Worm (Caenorhabditis elegans) whole organism, late embryonic: ENCODE results near the gene gly-20.

ENCODE experiments used
- F13H6.1 ChIP-seq: sonication (generic microtip); optimal IDR thresholded peaks from 2 replicates; lab custom pipeline; 2016; ENCODE audit warnings: missing genetic modification characterization, missing compliant biosample characterization
- K02D7.2 ChIP-seq: sonication (generic microtip); optimal IDR thresholded peaks from 2 replicates; lab custom pipeline; 2017; ENCODE audit warnings: mild to moderate bottlenecking, missing genetic modification characterization, missing compliant biosample characterization
- K09A11.1 ChIP-seq: sonication (generic microtip); optimal IDR thresholded peaks from 2 replicates; lab custom pipeline; 2017; ENCODE audit warnings: antibody characterized with exemption, mild to moderate bottlenecking, missing genetic modification characterization, missing compliant biosample characterization; ENCODE audit not compliant: insufficient read depth
- T23F11.4 ChIP-seq: fragments of 200-800 bp; sonication (Bioruptor generic); optimal IDR thresholded peaks from 2 replicates; lab custom pipeline; 2018; ENCODE audit warnings: mild to moderate bottlenecking, missing genetic modification characterization, missing compliant biosample characterization
- ceh-14 ChIP-seq: sonication (generic microtip); optimal IDR thresholded peaks from 2 replicates; lab custom pipeline; 2016; ENCODE audit warnings: missing genotype, missing genetic modification characterization, missing compliant biosample characterization
- ceh-18 ChIP-seq: sonication (generic microtip); optimal IDR thresholded peaks from 2 replicates; lab custom pipeline; 2016; ENCODE audit warnings: missing genetic modification characterization, missing compliant biosample characterization
- ceh-2 ChIP-seq: sonication (generic microtip); optimal IDR thresholded peaks from 2 replicates; lab custom pipeline; 2016; ENCODE audit warnings: missing genotype, missing genetic modification characterization, missing compliant biosample characterization
- ceh-24 ChIP-seq: sonication (generic microtip); optimal IDR thresholded peaks from 2 replicates; lab custom pipeline; 2016; ENCODE audit warnings: mild to moderate bottlenecking, missing genetic modification characterization, missing compliant biosample characterization
- ceh-30 ChIP-seq: fragments of 150-350 bp; optimal IDR thresholded peaks from 2 replicates; lab custom pipeline; 2014; ENCODE audit warnings: missing biosample characterization, missing genetic modification characterization
- ceh-6 ChIP-seq: fragments of 200-800 bp; sonication (Bioruptor generic); optimal IDR thresholded peaks from 2 replicates; lab custom pipeline; 2018; ENCODE audit warnings: mild to moderate bottlenecking, missing genetic modification characterization, missing compliant biosample characterization
- ceh-9 ChIP-seq: sonication (generic microtip); optimal IDR thresholded peaks from 2 replicates; lab custom pipeline; 2016; ENCODE audit warnings: mild to moderate bottlenecking, missing genetic modification characterization, inconsistent platforms, missing compliant biosample characterization
- dmd-4 ChIP-seq: sonication (generic microtip); optimal IDR thresholded peaks from 2 replicates; lab custom pipeline; 2016; ENCODE audit warnings: borderline replicate concordance, missing genetic modification characterization, missing compliant biosample characterization
- dve-1 ChIP-seq: sonication (generic microtip); optimal IDR thresholded peaks from 2 replicates; lab custom pipeline; 2017; ENCODE audit warnings: antibody characterized with exemption, mild to moderate bottlenecking, missing genetic modification characterization, missing compliant biosample characterization
- ets-4 ChIP-seq: sonication (generic microtip); optimal IDR thresholded peaks from 2 replicates; lab custom pipeline; 2016; ENCODE audit warnings: missing genetic modification characterization, missing compliant biosample characterization
- eyg-1 ChIP-seq: sonication (generic microtip); optimal IDR thresholded peaks from 2 replicates; lab custom pipeline; 2016; ENCODE audit warnings: missing genotype, missing genetic modification characterization, missing compliant biosample characterization
- fax-1 ChIP-seq: sonication (generic microtip); optimal IDR thresholded peaks from 2 replicates; lab custom pipeline; 2016; ENCODE audit warnings: missing genotype, missing genetic modification characterization, missing compliant biosample characterization
- fkh-10 ChIP-seq: fragments of 150-350 bp; optimal IDR thresholded peaks from 2 replicates; lab custom pipeline; 2014; ENCODE audit warnings: missing biosample characterization, missing genetic modification reagents, missing genetic modification characterization
- gmeb-2 ChIP-seq: sonication (generic microtip); optimal IDR thresholded peaks from 2 replicates; lab custom pipeline; 2016; ENCODE audit warnings: missing genetic modification characterization, inconsistent platforms, missing compliant biosample characterization
- hlh-13 ChIP-seq: fragments of 200-800 bp; sonication (Bioruptor generic); optimal IDR thresholded peaks from 2 replicates; lab custom pipeline; 2018; ENCODE audit warnings: mild to moderate bottlenecking, missing genetic modification characterization, missing compliant biosample characterization
- hlh-15 ChIP-seq: sonication (generic microtip); optimal IDR thresholded peaks from 2 replicates; lab custom pipeline; 2016; ENCODE audit warnings: missing genetic modification characterization, missing compliant biosample characterization
- hlh-8 ChIP-seq: sonication (generic microtip); optimal IDR thresholded peaks from 2 replicates; lab custom pipeline; 2016; ENCODE audit warnings: missing genotype, missing genetic modification characterization, missing compliant biosample characterization
- lin-11 ChIP-seq: fragments of 200-800 bp; sonication (Bioruptor generic); optimal IDR thresholded peaks from 2 replicates; lab custom pipeline; 2018; ENCODE audit warnings: mild to moderate bottlenecking, missing genetic modification characterization, missing compliant biosample characterization
- mec-3 ChIP-seq: sonication (generic microtip); optimal IDR thresholded peaks from 2 replicates; lab custom pipeline; 2016; ENCODE audit warnings: borderline replicate concordance, missing genetic modification characterization, missing compliant biosample characterization
- nfya-1 ChIP-seq: sonication (generic microtip); optimal IDR thresholded peaks from 2 replicates; lab custom pipeline; 2017; ENCODE audit warnings: missing genetic modification characterization, mild to moderate bottlenecking, missing compliant biosample characterization, antibody characterized with exemption, moderate library complexity
- nhr-11 ChIP-seq: fragments of 150-350 bp; optimal IDR thresholded peaks from 2 replicates; lab custom pipeline; 2014; ENCODE audit warnings: missing biosample characterization, missing genetic modification characterization
- odd-2 ChIP-seq: sonication (generic microtip); optimal IDR thresholded peaks from 2 replicates; lab custom pipeline; 2017; ENCODE audit warnings: antibody characterized with exemption, mild to moderate bottlenecking, missing genetic modification characterization, missing compliant biosample characterization
- pat-9 ChIP-seq: fragments of 200-800 bp; sonication (Bioruptor generic); optimal IDR thresholded peaks from 2 replicates; lab custom pipeline; 2018; ENCODE audit warnings: mild to moderate bottlenecking, missing genetic modification characterization, moderate library complexity, missing compliant biosample characterization
- pax-1 ChIP-seq: fragments of 150-350 bp; optimal IDR thresholded peaks from 2 replicates; lab custom pipeline; 2014; ENCODE audit warnings: missing biosample characterization, missing genetic modification characterization
- pha-2 ChIP-seq: sonication (generic microtip); optimal IDR thresholded peaks from 2 replicates; lab custom pipeline; 2017; ENCODE audit warnings: mild to moderate bottlenecking, missing genetic modification characterization, missing compliant biosample characterization
- pha-4 ChIP-seq: fragments of 150-350 bp; optimal IDR thresholded peaks from 2 replicates; lab custom pipeline; 2018; ENCODE audit warnings: missing biosample characterization, missing genetic modification reagents, missing genetic modification characterization
- rnt-1 ChIP-seq: sonication (generic microtip); optimal IDR thresholded peaks from 2 replicates; lab custom pipeline; 2016; ENCODE audit warnings: missing genetic modification characterization, missing compliant biosample characterization
- sdc-2 ChIP-seq: sonication (generic microtip); optimal IDR thresholded peaks from 2 replicates; lab custom pipeline; 2016; ENCODE audit warnings: missing genotype, missing genetic modification characterization, missing compliant biosample characterization
- tbx-2 ChIP-seq: sonication (generic microtip); optimal IDR thresholded peaks from 2 replicates; lab custom pipeline; 2016; ENCODE audit warnings: missing genetic modification characterization, missing compliant biosample characterization
- tbx-7 ChIP-seq: sonication (generic microtip); optimal IDR thresholded peaks from 2 replicates; lab custom pipeline; 2016; ENCODE audit warnings: missing genotype, missing genetic modification characterization, missing compliant biosample characterization
- ttx-3 ChIP-seq: sonication (generic microtip); optimal IDR thresholded peaks from 2 replicates; lab custom pipeline; 2016; ENCODE audit warnings: missing genetic modification reagents, missing genetic modification characterization, missing compliant biosample characterization
- unc-3 ChIP-seq, 2 experiments: fragments of 200-800 bp in 1 of 2; sonication (Bioruptor generic) in 1 of 2; sonication (generic microtip) in 1 of 2; conservative IDR thresholded peaks in 1 of 2; optimal IDR thresholded peaks in 1 of 2; 2 replicates each; pipeline versions ENCODE4 v1.3.6 to Lab custom; 2016 to 2022; ENCODE audit warnings: missing compliant biosample characterization in 2 of 2, missing genetic modification characterization in 2 of 2, missing genetic modification reagents in 1 of 2
- unc-42 ChIP-seq: sonication (generic microtip); optimal IDR thresholded peaks from 2 replicates; lab custom pipeline; 2016; ENCODE audit warnings: missing genotype, missing genetic modification characterization, missing compliant biosample characterization
- unc-55 ChIP-seq: sonication (generic microtip); optimal IDR thresholded peaks from 2 replicates; lab custom pipeline; 2017; ENCODE audit warnings: missing biosample characterization, missing genetic modification reagents, missing genetic modification characterization
- unc-86 ChIP-seq: sonication (generic microtip); optimal IDR thresholded peaks from 2 replicates; lab custom pipeline; 2016; ENCODE audit warnings: missing genetic modification characterization, missing compliant biosample characterization
- ztf-16 ChIP-seq: sonication (generic microtip); optimal IDR thresholded peaks from 2 replicates; lab custom pipeline; 2017; ENCODE audit warnings: missing genetic modification characterization, missing compliant biosample characterization

Gene gly-20

DNA sequence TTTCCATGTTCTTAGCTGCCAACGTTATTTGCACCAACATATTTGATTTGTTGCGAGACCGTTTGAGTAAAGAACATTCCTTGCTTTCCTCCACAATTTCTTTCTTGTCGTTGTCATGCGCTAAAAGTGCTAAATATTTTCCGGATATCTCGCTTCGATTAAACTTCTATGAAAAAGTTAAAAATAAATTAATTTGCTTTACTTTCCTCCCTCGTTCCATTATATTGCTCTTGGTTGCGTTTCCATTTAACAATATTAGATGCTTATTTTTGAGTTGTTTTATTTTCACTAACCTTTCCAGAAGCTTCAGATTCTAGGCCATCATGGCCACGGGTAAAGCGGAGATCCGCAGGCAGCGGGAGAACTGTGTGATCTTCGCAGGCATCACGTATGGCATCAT, 40.8 kb upstream of the gly-20 start, which contains the start of gene pgap-1:
Gene pgap-1 (plus strand): TSS at position 301 of the 400 bp plus-strand sequence.
- TF ChIP-seq unc-42 = no peak
- no peak for TF ChIP-seq unc-3 (GFP tag; conservative IDR thresholded peaks at IDR 0.05; lab: Robert Waterston, UW)
- TF ChIP-seq unc-3 (tag; optimal IDR thresholded peaks at IDR 0.05; lab: Kevin White, UChicago) = no peak
- TF ChIP-seq ztf-16 (tag; lab: Kevin White, UChicago) = no peak
- no peak for TF ChIP-seq ets-4
- no peak for TF ChIP-seq mec-3 (tag; lab: Kevin White, UChicago)

DNA sequence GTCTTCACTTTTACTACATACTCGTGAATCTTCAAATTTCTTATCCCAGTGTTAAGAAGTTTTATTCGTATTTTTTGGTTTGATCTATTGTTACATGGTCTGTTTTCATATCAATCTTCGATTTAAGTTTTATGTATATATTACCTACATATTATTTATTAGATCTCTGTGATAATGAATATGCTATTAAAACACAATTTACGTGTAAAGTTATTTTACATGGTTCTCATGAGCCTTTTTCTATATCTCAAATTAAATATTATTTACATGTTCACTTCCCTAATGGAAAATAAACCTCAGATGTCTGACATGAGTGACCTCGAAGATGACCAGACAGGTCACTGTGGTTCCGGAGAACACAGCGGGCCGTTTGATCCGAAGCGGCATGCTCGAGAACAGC, 37.8 kb upstream of the gly-20 start, which contains the start of gene mxl-1:
Gene mxl-1 (plus strand): TSS at position 301 of the 400 bp plus-strand sequence.
- no peak for TF ChIP-seq unc-55 (GFP tag; lab: Kevin White, UChicago)
- no peak for TF ChIP-seq unc-86
- no peak for TF ChIP-seq ets-4
- no peak for TF ChIP-seq pat-9 (tag; lab: Kevin White, UChicago)
- no peak for TF ChIP-seq ceh-24
- no peak for TF ChIP-seq ceh-2 (tag; lab: Kevin White, UChicago)
- TF ChIP-seq eyg-1 = no peak
- TF ChIP-seq tbx-7 (tag; lab: Kevin White, UChicago) = no peak
- no peak for TF ChIP-seq nfya-1 (tag; lab: Kevin White, UChicago)
- TF ChIP-seq pha-2 (tag; lab: Kevin White, UChicago) = no peak

DNA sequence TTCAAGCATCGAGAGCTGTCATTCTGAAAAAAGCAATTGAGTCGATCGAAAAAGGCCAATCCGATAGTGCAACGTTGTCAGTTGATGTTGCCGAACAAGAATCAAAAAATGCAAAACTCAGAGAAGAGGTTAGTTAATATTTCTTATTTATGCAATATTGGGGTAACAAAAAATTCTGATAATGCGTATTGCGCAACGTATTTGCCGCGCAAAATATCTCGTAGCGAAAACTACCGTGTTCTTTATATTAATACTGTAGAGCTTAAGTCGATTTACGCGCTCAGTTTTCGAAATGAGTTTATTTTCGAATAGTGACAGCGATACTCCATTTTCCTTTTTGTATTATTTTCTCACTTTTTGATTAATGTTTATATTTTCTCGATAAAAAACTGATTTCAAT, 37.3 kb upstream of the gly-20 start:
- TF ChIP-seq odd-2 (tag; lab: Kevin White, UChicago) = no peak
- TF ChIP-seq unc-3 (GFP tag; conservative IDR thresholded peaks at IDR 0.05; lab: Robert Waterston, UW) = no peak
- no peak for TF ChIP-seq unc-3 (tag; optimal IDR thresholded peaks at IDR 0.05; lab: Kevin White, UChicago)
- no peak for TF ChIP-seq ztf-16 (tag; lab: Kevin White, UChicago)
- no peak for TF ChIP-seq ceh-18 (tag; lab: Kevin White, UChicago)
- TF ChIP-seq pha-4 (tag; lab: Kevin White, UChicago) = no peak
- no peak for TF ChIP-seq pha-2 (tag; lab: Kevin White, UChicago)

DNA sequence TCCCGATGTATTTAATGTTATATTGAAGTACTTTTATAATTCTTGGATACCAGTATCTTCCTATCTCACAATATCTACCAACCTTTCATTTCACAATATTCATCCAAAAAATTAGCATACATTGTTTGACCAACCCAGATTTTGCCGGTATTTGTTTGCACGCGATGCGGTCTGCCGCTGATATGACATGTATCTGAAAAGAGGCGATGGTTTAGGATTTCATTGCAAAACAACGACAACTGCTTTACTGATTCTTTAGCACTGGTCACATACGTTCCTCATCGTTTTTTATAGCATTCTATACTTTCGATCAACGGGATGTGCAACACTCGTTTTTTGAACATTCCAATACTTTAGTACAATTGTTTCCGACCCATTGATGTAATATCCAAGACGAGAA, 34.5 kb upstream of the gly-20 start, which contains the start of gene mam-4:
Gene mam-4 (plus strand): TSS at position 301 of the 400 bp plus-strand sequence.
- no peak for TF ChIP-seq unc-86
- no peak for TF ChIP-seq gmeb-2 (tag; lab: Kevin White, UChicago)
- no peak for TF ChIP-seq F13H6.1 (tag; lab: Kevin White, UChicago)
- TF ChIP-seq hlh-13 (GFP tag; lab: Kevin White, UChicago) = no peak
- TF ChIP-seq dmd-4 (tag; lab: Kevin White, UChicago) = no peak
- TF ChIP-seq rnt-1 (tag; lab: Kevin White, UChicago) = no peak
- no peak for TF ChIP-seq dve-1 (tag; lab: Kevin White, UChicago)
- no peak for TF ChIP-seq fkh-10 (GFP tag; lab: Kevin White, UChicago)
- no peak for TF ChIP-seq nhr-11
- TF ChIP-seq pha-4 (tag; lab: Kevin White, UChicago) = no peak
- TF ChIP-seq hlh-15 (tag; lab: Kevin White, UChicago) = no peak
- no peak for TF ChIP-seq fax-1 (tag; lab: Kevin White, UChicago)
- TF ChIP-seq, all 69 proteins: peak for 0

DNA sequence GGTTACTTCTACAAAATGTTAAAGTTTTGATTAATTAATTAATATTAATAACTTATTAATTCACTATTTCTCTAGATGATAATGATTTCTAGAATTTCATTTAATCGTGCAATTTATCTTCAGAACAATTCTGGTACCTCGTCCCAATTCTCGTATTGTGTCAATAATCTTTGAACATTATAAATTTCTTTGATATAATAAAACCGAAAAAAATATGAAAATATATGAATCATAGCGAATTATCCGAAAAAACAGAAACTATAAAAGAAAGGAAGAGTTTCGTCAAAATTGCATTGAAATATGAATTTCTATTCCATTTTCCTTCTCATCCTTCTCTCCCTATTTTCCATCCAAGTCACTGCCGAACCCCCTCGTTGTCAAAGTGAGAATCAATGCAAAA, 31.6 kb upstream of the gly-20 start, which contains the start of gene T19B10.12:
Gene T19B10.12 (plus strand): TSS at position 301 of the 400 bp plus-strand sequence.
- TF ChIP-seq ceh-14 (tag; lab: Kevin White, UChicago) = no peak
- TF ChIP-seq ceh-9 (tag; lab: Kevin White, UChicago) = no peak
- TF ChIP-seq pax-1 (tag; lab: Kevin White, UChicago) = no peak
- no peak for TF ChIP-seq unc-3 (GFP tag; conservative IDR thresholded peaks at IDR 0.05; lab: Robert Waterston, UW)
- no peak for TF ChIP-seq unc-3 (tag; optimal IDR thresholded peaks at IDR 0.05; lab: Kevin White, UChicago)
- no peak for TF ChIP-seq K09A11.1
- no peak for TF ChIP-seq dve-1 (tag; lab: Kevin White, UChicago)
- no peak for TF ChIP-seq ceh-30 (tag; lab: Kevin White, UChicago)
- TF ChIP-seq lin-11 (tag; lab: Kevin White, UChicago) = no peak
- TF ChIP-seq ets-4 = no peak
- no peak for TF ChIP-seq fkh-10 (GFP tag; lab: Kevin White, UChicago)
- no peak for TF ChIP-seq nhr-11
- TF ChIP-seq T23F11.4 (GFP tag; lab: Kevin White, UChicago) = no peak
- no peak for TF ChIP-seq hlh-8 (tag; lab: Kevin White, UChicago)
- no peak for TF ChIP-seq K02D7.2 (tag; lab: Kevin White, UChicago)
- no peak for TF ChIP-seq ceh-6 (GFP tag; lab: Kevin White, UChicago)
- TF ChIP-seq sdc-2 (tag; lab: Kevin White, UChicago) = no peak
- no peak for TF ChIP-seq tbx-7 (tag; lab: Kevin White, UChicago)
- no peak for TF ChIP-seq tbx-2 (tag; lab: Kevin White, UChicago)
- TF ChIP-seq unc-55 (GFP tag; lab: Kevin White, UChicago) = no peak
- no peak for TF ChIP-seq ttx-3 (tag; lab: Kevin White, UChicago)
- TF ChIP-seq, all 69 proteins: peak for 0
